Worm (Caenorhabditis elegans): Measurements from ENCODE around the gene mev-1.

mev-1 gene

DNA sequence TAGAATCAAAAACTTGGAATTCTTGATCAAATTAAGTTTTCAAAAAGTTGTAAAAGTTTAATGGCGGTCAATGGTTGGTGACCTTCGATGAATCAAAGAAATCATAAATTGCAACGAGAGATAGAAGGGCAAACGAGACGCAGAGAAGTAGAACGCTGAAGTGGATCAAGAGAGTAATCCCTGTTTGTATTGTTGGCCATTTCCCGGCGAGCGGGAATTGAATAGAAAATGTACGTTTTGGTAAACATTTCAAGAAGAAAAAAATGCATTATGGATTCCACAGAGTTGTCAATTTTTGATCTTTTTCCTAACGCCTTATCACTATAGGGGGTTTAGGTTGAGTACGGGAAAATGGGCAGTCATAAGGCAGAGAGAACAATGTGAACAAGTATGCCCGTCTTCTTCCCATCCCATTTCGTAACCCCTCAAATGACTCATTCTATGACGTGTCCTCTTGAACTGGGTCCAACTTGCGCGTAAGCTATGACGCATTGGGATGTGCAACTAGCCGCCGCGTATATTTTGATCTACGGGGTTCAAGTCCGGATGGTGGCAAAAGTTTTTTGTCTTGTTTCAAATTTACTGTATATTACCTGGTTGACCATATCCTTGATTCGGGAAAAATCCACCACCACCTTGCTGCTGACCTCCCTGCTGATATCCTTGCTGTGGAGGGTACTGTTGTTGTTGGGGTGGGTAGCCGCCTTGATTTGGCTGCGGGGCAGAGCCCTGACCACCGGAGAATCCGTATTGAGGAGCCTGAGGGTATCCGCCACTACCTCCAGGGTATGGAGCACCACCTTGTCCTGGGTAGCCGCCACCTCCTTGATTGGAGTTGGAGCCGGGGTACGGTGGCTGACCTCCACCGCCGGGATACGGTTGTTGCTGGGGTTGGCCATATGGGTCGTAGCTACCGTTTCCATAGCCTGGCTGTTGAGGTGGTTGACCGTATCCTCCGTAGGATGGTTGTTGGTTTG, 5.2 kb upstream of the mev-1 start (continued):
- TF ChIP-seq zfh-2 (GFP tag; conservative IDR thresholded peaks at IDR 0.05) (peak; percentile 84), F57C9.4 (tag; optimal IDR thresholded peaks at IDR 0.05) (no peak), lin-54 (GFP tag; optimal IDR thresholded peaks at IDR 0.05) (no peak), ceh-58 (GFP tag; IDR thresholded peaks at IDR 0.05) (no peak), attf-5 (GFP tag; optimal IDR thresholded peaks at IDR 0.05) (no peak), ekl-4 (GFP tag; IDR thresholded peaks at IDR 0.05) (no peak), efl-1 (GFP tag; optimal IDR thresholded peaks at IDR 0.05) (peak; percentile 51), ZK185.1 (tag; optimal IDR thresholded peaks at IDR 0.05; ENCODE audit: poor library complexity, severe bottlenecking) (no peak), ztf-26 (tag; optimal IDR thresholded peaks at IDR 0.05) (no peak), F22D6.2 (tag; optimal IDR thresholded peaks at IDR 0.05) (no peak), dpff-1 (tag; optimal IDR thresholded peaks at IDR 0.05) (no peak), snpc-1.1 (tag; optimal IDR thresholded peaks at IDR 0.05; ENCODE audit: insufficient read depth) (no peak), mxl-1 (tag; optimal IDR thresholded peaks at IDR 0.05) (no peak), F37B4.10 (GFP tag; IDR thresholded peaks at IDR 0.05) (no peak), ccch-3 (GFP tag; optimal IDR thresholded peaks at IDR 0.05) (no peak), madf-6 (GFP tag; IDR thresholded peaks at IDR 0.05) (peak; percentile 43), F49E8.2 (tag; optimal IDR thresholded peaks at IDR 0.05; ENCODE audit: insufficient read depth) (no peak), atf-7 (tag; optimal IDR thresholded peaks at IDR 0.05) (no peak), chd-7 (tag; optimal IDR thresholded peaks at IDR 0.05) (peak; percentile 16), aptf-3 (GFP tag; IDR thresholded peaks at IDR 0.05) (no peak)

DNA sequence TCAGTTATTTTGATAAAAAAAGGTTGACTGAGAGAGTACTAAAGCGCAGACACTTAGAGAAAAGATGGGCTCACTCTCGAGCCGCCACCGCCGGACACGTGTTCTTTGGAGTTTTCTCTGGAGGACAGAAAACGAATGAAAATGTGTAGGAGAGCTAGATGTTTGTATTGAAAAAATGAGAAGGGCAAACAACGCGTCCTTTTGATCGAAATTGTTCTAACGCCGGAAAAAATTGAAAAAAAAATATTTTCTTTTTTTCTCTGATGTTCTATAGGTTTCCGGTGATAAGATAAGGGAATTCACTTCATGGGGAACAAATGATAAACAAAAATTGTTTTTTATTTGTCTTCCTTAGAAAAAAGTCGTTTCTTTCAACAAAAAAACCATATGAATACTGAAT, 4.3 kb upstream of the mev-1 start:
- peak; percentile 9 for TF ChIP-seq ama-1 (optimal IDR thresholded peaks at IDR 0.05)
- no peak for TF ChIP-seq ama-1 (GFP tag; optimal IDR thresholded peaks at IDR 0.05)
- TF ChIP-seq F23B12.7 (tag; optimal IDR thresholded peaks at IDR 0.05; ENCODE audit: insufficient read depth), result peak; percentile 41
- TF ChIP-seq let-607 (tag; optimal IDR thresholded peaks at IDR 0.05), result peak in 1 of 2 experiments; percentile 35
- no peak for TF ChIP-seq dpff-1 (tag; optimal IDR thresholded peaks at IDR 0.05)
- no peak for TF ChIP-seq die-1 (tag; optimal IDR thresholded peaks at IDR 0.05)
- no peak for TF ChIP-seq T26A5.8 (tag; optimal IDR thresholded peaks at IDR 0.05)
- TF ChIP-seq hrde-1 (tag; optimal IDR thresholded peaks at IDR 0.05; ENCODE audit: borderline replicate concordance), result no peak
- no peak for TF ChIP-seq nfya-1 (tag; optimal IDR thresholded peaks at IDR 0.05; ENCODE audit: borderline replicate concordance, insufficient read depth)
- no peak for TF ChIP-seq aptf-3 (GFP tag; IDR thresholded peaks at IDR 0.05)
- no peak for TF ChIP-seq aptf-2 (GFP tag; conservative IDR thresholded peaks at IDR 0.05)
- no peak for TF ChIP-seq C06A6.2 (GFP tag; conservative IDR thresholded peaks at IDR 0.05)
- no peak for TF ChIP-seq mes-4 (tag; optimal IDR thresholded peaks at IDR 0.05)
- no peak for TF ChIP-seq lin-40 (tag; optimal IDR thresholded peaks at IDR 0.05)
- no peak for TF ChIP-seq cebp-1 (GFP tag; IDR thresholded peaks at IDR 0.05)
- peak; percentile 49 for TF ChIP-seq cebp-1 (tag; optimal IDR thresholded peaks at IDR 0.05)
- no peak for TF ChIP-seq ceh-27 (GFP tag; optimal IDR thresholded peaks at IDR 0.05)
- TF ChIP-seq F49E8.2 (tag; optimal IDR thresholded peaks at IDR 0.05; ENCODE audit: insufficient read depth), result no peak
- no peak for TF ChIP-seq F39B2.1 (GFP tag; IDR thresholded peaks at IDR 0.05)
- TF ChIP-seq ccch-3 (GFP tag; optimal IDR thresholded peaks at IDR 0.05), result no peak
- no peak for TF ChIP-seq ekl-4 (GFP tag; IDR thresholded peaks at IDR 0.05)
- TF ChIP-seq sdz-38 (tag; optimal IDR thresholded peaks at IDR 0.05), result no peak
- peak; percentile 29 for TF ChIP-seq ztf-18 (tag; optimal IDR thresholded peaks at IDR 0.05)
- TF ChIP-seq T07F8.4 (tag; optimal IDR thresholded peaks at IDR 0.05), result no peak
- TF ChIP-seq nhr-120 (GFP tag; IDR thresholded peaks at IDR 0.05), result no peak
- peak; percentile 56 for TF ChIP-seq nhr-80 (tag; optimal IDR thresholded peaks at IDR 0.05)
- TF ChIP-seq hsf-1 (GFP tag; IDR thresholded peaks at IDR 0.05), result no peak
- no peak for TF ChIP-seq C17E4.6 (GFP tag; IDR thresholded peaks at IDR 0.05)
- no peak for TF ChIP-seq K12H6.12 (tag; optimal IDR thresholded peaks at IDR 0.05)
- TF ChIP-seq chd-7 (tag; optimal IDR thresholded peaks at IDR 0.05), result no peak

Measured in whole organism, young adult.